Worm (Caenorhabditis elegans) whole organism, L1 larva: ENCODE data around the gene F15E6.4.

Source experiments
- elt-3 ChIP-seq, 6 experiments: fragments of 150-350 bp in 1 of 6; sonication (generic microtip); optimal IDR thresholded peaks; 2 replicates each; lab custom pipeline; 2017 to 2018; ENCODE audit warnings: missing biosample characterization in 6 of 6, missing genetic modification characterization in 6 of 6, inconsistent platforms in 1 of 6
- lin-15B ChIP-seq: fragments of 150-350 bp; sonication (generic microtip); optimal IDR thresholded peaks from 3 replicates; lab custom pipeline; 2014; ENCODE audit warnings: missing biosample characterization, missing genetic modification characterization
- lsy-2 ChIP-seq, 2 experiments: fragments of 150-350 bp; optimal IDR thresholded peaks; 2 replicates each; lab custom pipeline; 2014; ENCODE audit warnings: missing biosample characterization in 2 of 2, missing genetic modification characterization in 2 of 2
- mab-9 ChIP-seq: fragments of 200-800 bp; sonication (Bioruptor generic); IDR thresholded peaks from 2 replicates; pipeline ENCODE4 v1.3.6; 2022; ENCODE audit warnings: missing genetic modification reagents, missing genetic modification characterization, missing compliant biosample characterization
- nhr-237 ChIP-seq: fragments of 150-350 bp; optimal IDR thresholded peaks from 2 replicates; lab custom pipeline; 2014; ENCODE audit warnings: missing biosample characterization, missing genetic modification characterization
- nhr-28 ChIP-seq: fragments of 150-350 bp; optimal IDR thresholded peaks from 2 replicates; lab custom pipeline; 2014; ENCODE audit warnings: missing biosample characterization, missing genetic modification characterization
- unc-62 ChIP-seq: fragments of 150-350 bp; optimal IDR thresholded peaks from 2 replicates; lab custom pipeline; 2014; ENCODE audit warnings: missing biosample characterization, missing genetic modification reagents, missing genetic modification characterization
- unc-86 ChIP-seq: sonication (generic microtip); optimal IDR thresholded peaks from 2 replicates; lab custom pipeline; 2016; ENCODE audit warnings: missing genetic modification characterization, missing compliant biosample characterization

ce11 chrIV:4247770-4248169 lies 43.5 kb upstream of the F15E6.4 start, which contains the start of gene ama-1:
- no peak for TF ChIP-seq elt-3 (tag; optimal IDR thresholded peaks at IDR 0.05; lab: Kevin White, UChicago)
- no peak for TF ChIP-seq lin-15B (tag; lab: Kevin White, UChicago)
- TF ChIP-seq nhr-28 = no peak
- TF ChIP-seq unc-62 (GFP tag; lab: Kevin White, UChicago) = no peak
- TF ChIP-seq mab-9 = no peak
- TF ChIP-seq lsy-2 (tag; optimal IDR thresholded peaks at IDR 0.05; lab: Kevin White, UChicago) = no peak
- no peak for TF ChIP-seq unc-86 (tag; lab: Kevin White, UChicago)
- no peak for TF ChIP-seq nhr-237 (tag; lab: Kevin White, UChicago)
